Fruit fly (Drosophila melanogaster): Measurements from ENCODE around the gene Jasper.

Jasper gene

DNA sequence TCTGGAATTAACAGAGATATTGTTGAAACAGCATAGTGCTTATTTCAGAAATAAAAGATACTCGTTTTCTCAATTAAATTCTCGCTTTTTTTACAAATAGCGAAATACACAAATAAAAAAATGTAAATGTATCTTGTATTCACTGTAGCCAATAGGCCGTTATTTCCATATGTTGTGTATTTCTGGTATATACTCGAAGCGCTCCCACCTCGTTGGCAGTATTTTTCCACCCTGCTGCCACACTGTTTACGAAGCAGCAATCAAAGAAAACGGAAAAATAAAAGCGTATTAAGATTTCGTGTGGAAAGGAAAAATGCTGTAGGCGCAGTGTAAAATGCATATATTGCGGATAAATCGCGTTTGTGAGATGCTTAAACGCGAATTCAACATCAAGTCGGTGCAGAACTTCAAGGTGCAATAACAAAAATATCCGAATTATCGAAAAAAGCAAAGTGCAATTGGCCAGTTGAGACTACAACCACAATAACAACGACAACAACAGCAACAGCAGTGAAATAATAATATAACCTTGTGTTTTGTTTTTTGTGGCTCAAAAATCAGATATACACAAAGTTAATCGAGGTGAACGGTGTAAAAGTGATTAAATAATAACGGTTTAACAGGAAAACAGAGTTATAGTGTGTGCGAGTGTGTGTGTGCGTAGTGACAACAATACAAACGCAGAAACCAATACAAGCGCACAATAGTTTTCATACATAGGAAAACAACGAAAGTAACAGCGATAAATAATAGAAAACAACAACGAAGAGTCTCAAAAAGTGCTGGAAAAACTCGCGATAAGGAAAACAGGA is 5.9 kb downstream of the Jasper start, which contains the start of gene sima:
sima (plus strand) TSS at position 255 of the 812 bp plus-strand sequence.
- no peak for TF ChIP-seq Atf-2 (GFP tag; optimal IDR thresholded peaks at IDR 0.05)
- TF ChIP-seq CG5180 (GFP tag; optimal IDR thresholded peaks at IDR 0.05), result no peak
- peak; percentile 52 for TF ChIP-seq Dek (tag; optimal IDR thresholded peaks at IDR 0.05)
- no peak for TF ChIP-seq HLHmδ (GFP tag; optimal IDR thresholded peaks at IDR 0.05)
- TF ChIP-seq chinmo (GFP tag; IDR thresholded peaks at IDR 0.05; ENCODE audit: partially characterized antibody), result peak; percentile 87; the same call in 2 of the 4 replicates
- no peak for TF ChIP-seq CG7745 (tag; optimal IDR thresholded peaks at IDR 0.05)
- peak; percentile 51 for TF ChIP-seq Sry-β (GFP tag; optimal IDR thresholded peaks at IDR 0.05)
- peak; percentile 36 for TF ChIP-seq CG13296 (GFP tag; optimal IDR thresholded peaks at IDR 0.05)
- TF ChIP-seq CG12236 (GFP tag; optimal IDR thresholded peaks at IDR 0.05), result no peak
- TF ChIP-seq Neu2 (GFP tag; optimal IDR thresholded peaks at IDR 0.05; ENCODE audit: borderline replicate concordance), result no peak
- TF ChIP-seq salm (tag; optimal IDR thresholded peaks at IDR 0.05), result no peak
- TF ChIP-seq cad (GFP tag; optimal IDR thresholded peaks at IDR 0.05), result no peak
- TF ChIP-seq CG17186 (GFP tag; optimal IDR thresholded peaks at IDR 0.05), result no peak
- peak; percentile 66 for TF ChIP-seq lilli (GFP tag; optimal IDR thresholded peaks at IDR 0.05)
- TF ChIP-seq Bgb (GFP tag; IDR thresholded peaks at IDR 0.05; ENCODE audit: partially characterized antibody), result peak; percentile 31
- TF ChIP-seq Pdp1 (GFP tag; optimal IDR thresholded peaks at IDR 0.05), result peak; percentile 16 to 61
- TF ChIP-seq Mes4 (GFP tag; optimal IDR thresholded peaks at IDR 0.05), result no peak
- no peak for TF ChIP-seq CG7963 (GFP tag; IDR thresholded peaks at IDR 0.05; ENCODE audit: partially characterized antibody)
- no peak for TF ChIP-seq NFAT (GFP tag; IDR thresholded peaks at IDR 0.05)
- peak; percentile 61 for TF ChIP-seq CG32532 (GFP tag; IDR thresholded peaks at IDR 0.05)
- peak; percentile 34 for TF ChIP-seq CG2116 (GFP tag; optimal IDR thresholded peaks at IDR 0.05)
- TF ChIP-seq wdn (GFP tag; IDR thresholded peaks at IDR 0.05), result no peak
- peak; percentile 25 for TF ChIP-seq Lhr (GFP tag; optimal IDR thresholded peaks at IDR 0.05)
- no peak for TF ChIP-seq schlank (tag; optimal IDR thresholded peaks at IDR 0.05)
- TF ChIP-seq CG9932 (GFP tag; IDR thresholded peaks at IDR 0.05), result peak; percentile 63
- TF ChIP-seq vvl (GFP tag; IDR thresholded peaks at IDR 0.05), result peak; percentile 69
- TF ChIP-seq Sry-δ (GFP tag; optimal IDR thresholded peaks at IDR 0.05), result peak; percentile 27
- TF ChIP-seq CG11398 (GFP tag; optimal IDR thresholded peaks at IDR 0.05), result no peak
- TF ChIP-seq CG4360 (GFP tag; IDR thresholded peaks at IDR 0.05), result no peak; the same call in 1 of the 2 replicates
- no peak for TF ChIP-seq CG14860 (GFP tag; IDR thresholded peaks at IDR 0.05; ENCODE audit: partially characterized antibody)
- TF ChIP-seq Oli (tag; optimal IDR thresholded peaks at IDR 0.05), result no peak
- TF ChIP-seq E2f1 (GFP tag; IDR thresholded peaks at IDR 0.05), result peak; percentile 43; the same call in 1 of the 2 replicates
- no peak for TF ChIP-seq hbn (GFP tag; IDR thresholded peaks at IDR 0.05; ENCODE audit: partially characterized antibody)
- TF ChIP-seq emc (GFP tag; optimal IDR thresholded peaks at IDR 0.05), result no peak
- TF ChIP-seq CG14014 (GFP tag; IDR thresholded peaks at IDR 0.05), result 0 out of 2 replicates have a peak, but pooled peaks have one; percentile 31
- TF ChIP-seq PHDP (tag; optimal IDR thresholded peaks at IDR 0.05), result no peak
- TF ChIP-seq aop (GFP tag; IDR thresholded peaks at IDR 0.05), result no peak
- no peak for TF ChIP-seq ac (GFP tag; optimal IDR thresholded peaks at IDR 0.05)
- TF ChIP-seq Gug (GFP tag; IDR thresholded peaks at IDR 0.05), result no peak
- peak; percentile 15 for TF ChIP-seq bab2 (GFP tag; optimal IDR thresholded peaks at IDR 0.05)
- TF ChIP-seq CG3407 (GFP tag; optimal IDR thresholded peaks at IDR 0.05), result no peak
- peak; percentile 11 for TF ChIP-seq Jarid2 (GFP tag; optimal IDR thresholded peaks at IDR 0.05)
- TF ChIP-seq exex (tag; optimal IDR thresholded peaks at IDR 0.05), result peak; percentile 32
- no peak for TF ChIP-seq Dip2 (GFP tag; IDR thresholded peaks at IDR 0.05)
- TF ChIP-seq CG3995 (GFP tag; optimal IDR thresholded peaks at IDR 0.05), result peak; percentile 82
- peak; percentile 28; the same call in 1 of the 2 replicates for TF ChIP-seq E2f2 (GFP tag; IDR thresholded peaks at IDR 0.05)
- TF ChIP-seq al (GFP tag; IDR thresholded peaks at IDR 0.05), result 0 out of 2 replicates have a peak, but pooled peaks have one; percentile 40
- no peak for TF ChIP-seq Hmx (GFP tag; optimal IDR thresholded peaks at IDR 0.05)
- TF ChIP-seq CG10959 (GFP tag; IDR thresholded peaks at IDR 0.05), result no peak
